Fruit fly (Drosophila melanogaster) whole organism: ENCODE results near the gene Pdxk.

ENCODE experiments used
- psq ChIP-seq: fragments of >200 bp; optimal IDR thresholded peaks from 2 replicates; lab custom pipeline; 2017
- usp ChIP-seq: fragments of >200 bp; optimal IDR thresholded peaks from 2 replicates; lab custom pipeline; 2017; ENCODE audit warnings: missing biosample characterization, missing genetic modification characterization, mixed read lengths

- no peak for TF ChIP-seq psq (lab: Kevin White, UChicago)
- no peak for TF ChIP-seq usp (GFP tag; lab: Kevin White, UChicago)
These were observed 8.5 kb downstream of the Pdxk start for dm6 chr3L:9368665-9369064.
